Worm (Caenorhabditis elegans) whole organism, mixed stage, embryonic: ENCODE measurements around the gene R13A5.15.
A peak's percentile ranks its signal among the peaks of the same experiment; 100 is the strongest.

ENCODE experiments used
- M03D4.4 ChIP-seq: sonication (generic microtip); optimal IDR thresholded peaks from 2 replicates; lab custom pipeline; 2017; ENCODE audit warnings: mild to moderate bottlenecking, missing genetic modification characterization, missing compliant biosample characterization
- bed-3 ChIP-seq: fragments of 200-800 bp; sonication (Bioruptor generic); optimal IDR thresholded peaks from 3 replicates; lab custom pipeline; 2018; ENCODE audit warnings: mild to moderate bottlenecking, missing genetic modification characterization, moderate library complexity, missing compliant biosample characterization
- blmp-1 ChIP-seq: fragments of 150-350 bp; optimal IDR thresholded peaks from 2 replicates; lab custom pipeline; 2014; ENCODE audit warnings: missing biosample characterization, missing genetic modification characterization
- ceh-39 ChIP-seq: fragments of 150-350 bp; optimal IDR thresholded peaks from 2 replicates; lab custom pipeline; 2014; ENCODE audit warnings: missing biosample characterization, missing genetic modification characterization
- ceh-43 ChIP-seq: fragments of 200-800 bp; sonication (Bioruptor generic); optimal IDR thresholded peaks from 2 replicates; lab custom pipeline; 2018; ENCODE audit warnings: mild to moderate bottlenecking, missing genetic modification characterization, moderate library complexity, missing compliant biosample characterization
- ceh-83 ChIP-seq: fragments of 200-800 bp; sonication (Bioruptor generic); optimal IDR thresholded peaks from 2 replicates; lab custom pipeline; 2018; ENCODE audit warnings: mild to moderate bottlenecking, missing genetic modification characterization, missing compliant biosample characterization
- ces-1 ChIP-seq: fragments of 150-350 bp; optimal IDR thresholded peaks from 2 replicates; lab custom pipeline; 2014; ENCODE audit warnings: missing biosample characterization, missing genetic modification reagents, missing genetic modification characterization
- cnd-1 ChIP-seq: fragments of 200-800 bp; sonication (Bioruptor generic); optimal IDR thresholded peaks from 2 replicates; lab custom pipeline; 2018; ENCODE audit warnings: mild to moderate bottlenecking, missing genetic modification characterization, missing compliant biosample characterization
- drap-1 ChIP-seq: fragments of 200-800 bp; sonication (Bioruptor generic); optimal IDR thresholded peaks from 3 replicates; lab custom pipeline; 2018; ENCODE audit warnings: mild to moderate bottlenecking, missing genetic modification characterization, missing compliant biosample characterization
- elt-1 ChIP-seq: sonication (generic microtip); optimal IDR thresholded peaks from 2 replicates; lab custom pipeline; 2017; ENCODE audit warnings: missing genetic modification characterization, mild to moderate bottlenecking, missing compliant biosample characterization, antibody characterized with exemption, moderate library complexity, borderline replicate concordance; ENCODE audit not compliant: insufficient read depth
- elt-3 ChIP-seq: fragments of 150-350 bp; optimal IDR thresholded peaks from 2 replicates; lab custom pipeline; 2014; ENCODE audit warnings: missing biosample characterization, missing genetic modification characterization
- flh-1 ChIP-seq: fragments of 200-800 bp; sonication (Bioruptor generic); optimal IDR thresholded peaks from 2 replicates; lab custom pipeline; 2018; ENCODE audit warnings: mild to moderate bottlenecking, missing genetic modification characterization, moderate library complexity, missing compliant biosample characterization
- ham-2 ChIP-seq: fragments of 200-800 bp; sonication (Bioruptor generic); optimal IDR thresholded peaks from 2 replicates; lab custom pipeline; 2018; ENCODE audit warnings: mild to moderate bottlenecking, missing genetic modification characterization, missing compliant biosample characterization
- hlh-1 ChIP-seq: fragments of 150-350 bp; optimal IDR thresholded peaks from 2 replicates; lab custom pipeline; 2014; ENCODE audit warnings: missing biosample characterization, missing genetic modification reagents, missing genetic modification characterization
- lin-13 ChIP-seq: fragments of 150-350 bp; optimal IDR thresholded peaks from 2 replicates; lab custom pipeline; 2014; ENCODE audit warnings: missing biosample characterization, missing genetic modification characterization
- lin-32 ChIP-seq: fragments of 200-800 bp; sonication (Bioruptor generic); optimal IDR thresholded peaks from 2 replicates; lab custom pipeline; 2018; ENCODE audit warnings: mild to moderate bottlenecking, missing genetic modification characterization, missing compliant biosample characterization
- lsy-2 ChIP-seq: fragments of 150-350 bp; optimal IDR thresholded peaks from 2 replicates; lab custom pipeline; 2014; ENCODE audit warnings: missing biosample characterization, missing genetic modification characterization
- mab-5 ChIP-seq: fragments of 150-350 bp; optimal IDR thresholded peaks from 2 replicates; lab custom pipeline; 2014; ENCODE audit warnings: missing biosample characterization, missing genetic modification characterization
- mep-1 ChIP-seq: fragments of 150-350 bp; optimal IDR thresholded peaks from 2 replicates; lab custom pipeline; 2017; ENCODE audit warnings: missing biosample characterization, missing genetic modification reagents, missing genetic modification characterization, inconsistent platforms
- mls-2 ChIP-seq: sonication (generic microtip); optimal IDR thresholded peaks from 2 replicates; lab custom pipeline; 2016; ENCODE audit warnings: mild to moderate bottlenecking, missing genetic modification characterization, moderate library complexity, missing compliant biosample characterization
- nhr-12 ChIP-seq: fragments of 150-350 bp; optimal IDR thresholded peaks from 2 replicates; lab custom pipeline; 2014; ENCODE audit warnings: missing biosample characterization, missing genetic modification characterization
- nhr-2 ChIP-seq: fragments of 150-350 bp; optimal IDR thresholded peaks from 2 replicates; lab custom pipeline; 2014; ENCODE audit warnings: missing biosample characterization, missing genetic modification characterization
- nhr-237 ChIP-seq: fragments of 150-350 bp; optimal IDR thresholded peaks from 2 replicates; lab custom pipeline; 2014; ENCODE audit warnings: missing biosample characterization, missing genetic modification characterization
- nhr-28 ChIP-seq: fragments of 150-350 bp; optimal IDR thresholded peaks from 2 replicates; lab custom pipeline; 2014; ENCODE audit warnings: missing biosample characterization, missing genetic modification characterization
- nhr-76 ChIP-seq: sonication (generic microtip); optimal IDR thresholded peaks from 2 replicates; lab custom pipeline; 2017; ENCODE audit warnings: missing biosample characterization, missing genetic modification characterization
- pha-4 ChIP-seq: fragments of 150-350 bp; optimal IDR thresholded peaks from 2 replicates; lab custom pipeline; 2018; ENCODE audit warnings: missing biosample characterization, missing genetic modification reagents, missing genetic modification characterization
- sem-2 ChIP-seq: fragments of 200-800 bp; sonication (Bioruptor generic); optimal IDR thresholded peaks from 2 replicates; lab custom pipeline; 2018; ENCODE audit warnings: mild to moderate bottlenecking, missing genetic modification characterization, missing compliant biosample characterization
- snpc-4 ChIP-seq: fragments of 150-350 bp; optimal IDR thresholded peaks from 2 replicates; lab custom pipeline; 2014; ENCODE audit warnings: missing biosample characterization, missing genetic modification characterization
- sptf-1 ChIP-seq: sonication (generic microtip); optimal IDR thresholded peaks from 2 replicates; lab custom pipeline; 2017; ENCODE audit warnings: mild to moderate bottlenecking, missing genetic modification characterization, moderate library complexity, missing compliant biosample characterization
- tbx-8 ChIP-seq: fragments of 200-800 bp; sonication (Bioruptor generic); optimal IDR thresholded peaks from 2 replicates; lab custom pipeline; 2018; ENCODE audit warnings: mild to moderate bottlenecking, missing genetic modification characterization, moderate library complexity, missing compliant biosample characterization
- unc-120 ChIP-seq: sonication (generic microtip); optimal IDR thresholded peaks from 2 replicates; lab custom pipeline; 2017; ENCODE audit warnings: missing genetic modification characterization, missing compliant biosample characterization; ENCODE audit not compliant: poor library complexity, severe bottlenecking
- unc-39 ChIP-seq: fragments of 150-350 bp; optimal IDR thresholded peaks from 2 replicates; lab custom pipeline; 2014; ENCODE audit warnings: missing biosample characterization, missing genetic modification characterization
- unc-62 ChIP-seq: fragments of 150-350 bp; optimal IDR thresholded peaks from 2 replicates; lab custom pipeline; 2014; ENCODE audit warnings: missing biosample characterization, missing genetic modification reagents, missing genetic modification characterization
- zip-8 ChIP-seq: fragments of 150-350 bp; optimal IDR thresholded peaks from 2 replicates; lab custom pipeline; 2014; ENCODE audit warnings: missing biosample characterization, missing genetic modification characterization
- ztf-11 ChIP-seq: fragments of 150-350 bp; optimal IDR thresholded peaks from 2 replicates; lab custom pipeline; 2014; ENCODE audit warnings: missing biosample characterization, missing genetic modification characterization

Gene R13A5.15

DNA sequence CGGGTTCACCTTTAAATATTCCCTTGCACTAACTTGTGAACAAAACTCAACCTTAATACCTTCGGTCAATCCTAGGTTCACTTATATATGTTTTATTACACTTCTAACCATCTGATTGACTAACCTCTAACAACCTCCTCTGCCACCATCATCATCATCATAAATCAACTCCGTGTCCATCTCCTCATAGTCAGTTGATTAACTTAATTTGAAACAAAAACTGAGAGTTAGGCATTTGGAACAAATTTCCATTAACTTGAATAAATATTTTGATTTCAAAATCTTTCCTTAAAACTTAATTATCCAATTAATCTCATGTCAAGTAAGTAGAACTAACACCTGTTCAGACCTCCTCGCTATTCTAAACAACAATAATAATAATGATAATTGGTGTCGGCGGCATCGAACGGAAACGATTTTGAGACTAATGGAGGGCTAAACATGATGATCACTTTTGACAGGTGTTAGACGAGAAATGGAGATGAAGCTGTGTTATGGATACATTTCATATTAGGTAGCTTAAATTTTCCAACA lies 34.4 kb downstream of the R13A5.15 start:
- no peak for TF ChIP-seq ceh-83 (GFP tag; lab: Kevin White, UChicago)
- no peak for TF ChIP-seq nhr-237 (tag; lab: Kevin White, UChicago)
- no peak for TF ChIP-seq snpc-4 (tag; lab: Kevin White, UChicago)
- no peak for TF ChIP-seq nhr-76
- peak; percentile 19 for TF ChIP-seq nhr-2 (tag; lab: Kevin White, UChicago)
- peak; percentile 66 for TF ChIP-seq unc-62 (GFP tag; lab: Kevin White, UChicago)
- TF ChIP-seq lsy-2 (tag; lab: Kevin White, UChicago) = no peak

DNA sequence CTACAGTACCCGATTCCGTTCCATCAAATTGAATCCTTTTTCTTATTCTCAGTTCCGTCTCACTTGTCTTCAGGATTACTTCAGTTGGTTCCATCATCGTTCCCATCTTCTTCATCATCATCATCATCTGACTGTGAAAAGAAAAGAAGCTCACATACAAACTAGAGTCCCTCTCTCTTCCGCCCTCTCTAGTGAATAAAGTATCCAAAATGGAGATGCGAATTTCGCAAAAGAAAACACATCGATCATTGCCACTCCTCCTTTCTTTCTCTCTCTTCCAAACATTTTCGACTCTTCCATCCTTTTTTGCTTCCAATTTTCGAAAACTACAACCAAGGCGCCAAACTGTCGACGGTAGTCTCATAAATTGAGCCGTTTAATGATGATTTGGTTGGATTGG lies 35.3 kb downstream of the R13A5.15 start:
- TF ChIP-seq ceh-43 = no peak
- TF ChIP-seq unc-120 (tag; lab: Kevin White, UChicago) = no peak
- no peak for TF ChIP-seq drap-1 (GFP tag; lab: Kevin White, UChicago)
- TF ChIP-seq nhr-28 = no peak
- TF ChIP-seq flh-1 (GFP tag; lab: Kevin White, UChicago) = no peak
- no peak for TF ChIP-seq tbx-8 (GFP tag; lab: Kevin White, UChicago)
- no peak for TF ChIP-seq ceh-83 (GFP tag; lab: Kevin White, UChicago)
- no peak for TF ChIP-seq M03D4.4
- no peak for TF ChIP-seq nhr-2 (tag; lab: Kevin White, UChicago)
- no peak for TF ChIP-seq nhr-76

DNA sequence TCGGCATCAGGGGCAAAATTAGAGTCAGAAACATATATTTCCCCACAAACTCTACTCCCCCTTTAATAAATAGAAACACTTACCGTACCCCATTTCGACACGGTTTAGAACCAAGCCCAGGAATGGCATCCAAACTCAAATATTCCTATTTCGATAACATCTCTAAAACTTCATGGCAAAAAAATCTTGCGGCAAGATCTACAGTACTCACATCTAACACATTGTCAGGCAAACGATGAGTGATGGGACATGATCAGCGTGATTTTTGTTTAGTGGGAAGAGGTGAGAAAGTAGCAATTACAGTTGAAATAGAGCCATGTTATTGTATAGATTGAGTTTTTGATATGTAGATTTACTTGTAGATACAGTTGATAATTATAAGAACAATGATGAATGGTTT lies 37.1 kb downstream of the R13A5.15 start:
- no peak for TF ChIP-seq lsy-2 (tag; lab: Kevin White, UChicago)
- peak; percentile 28 for TF ChIP-seq unc-62 (GFP tag; lab: Kevin White, UChicago)

DNA sequence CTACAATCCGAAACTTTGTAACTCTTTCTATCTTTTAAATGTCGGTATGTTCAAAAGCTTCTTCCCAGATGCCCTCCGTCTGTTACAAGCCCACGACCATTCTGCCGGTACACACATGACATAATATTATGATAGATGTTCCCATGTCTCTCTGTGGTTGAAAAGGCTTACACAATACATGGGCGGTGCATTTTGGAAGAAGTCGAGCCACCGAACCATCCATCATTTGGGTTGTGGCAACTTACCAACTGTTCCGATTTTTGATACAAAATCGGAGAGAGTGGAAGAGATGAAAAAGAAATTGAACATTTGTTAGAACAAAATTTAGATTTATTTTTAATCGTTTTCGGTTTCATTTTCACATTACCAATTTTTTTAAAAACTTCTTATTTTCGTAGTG lies 39.2 kb downstream of the R13A5.15 start:
- TF ChIP-seq mls-2 (tag; lab: Kevin White, UChicago) (no peak), tbx-8 (GFP tag; lab: Kevin White, UChicago) (no peak), elt-1 (tag; lab: Kevin White, UChicago) (no peak), nhr-28 (no peak), mep-1 (tag; lab: Kevin White, UChicago) (no peak), pha-4 (no peak), mab-5 (tag; lab: Kevin White, UChicago) (no peak), sem-2 (GFP tag; lab: Kevin White, UChicago) (no peak), lin-32 (GFP tag; lab: Kevin White, UChicago) (no peak), bed-3 (no peak), sptf-1 (no peak), cnd-1 (tag; lab: Kevin White, UChicago) (peak; percentile 14), drap-1 (GFP tag; lab: Kevin White, UChicago) (no peak), ceh-39 (no peak), nhr-2 (tag; lab: Kevin White, UChicago) (no peak), ztf-11 (no peak), nhr-76 (no peak), ham-2 (GFP tag; lab: Kevin White, UChicago) (no peak), nhr-237 (tag; lab: Kevin White, UChicago) (no peak), hlh-1 (tag; lab: Kevin White, UChicago) (peak; percentile 78), elt-3 (tag; lab: Kevin White, UChicago) (no peak), M03D4.4 (no peak), unc-62 (GFP tag; lab: Kevin White, UChicago) (peak; percentile 96), zip-8 (tag; lab: Kevin White, UChicago) (no peak), unc-120 (tag; lab: Kevin White, UChicago) (peak; percentile 50), nhr-12 (no peak), unc-39 (tag; lab: Kevin White, UChicago) (no peak), lin-13 (tag; lab: Kevin White, UChicago) (no peak), ceh-83 (GFP tag; lab: Kevin White, UChicago) (no peak), blmp-1 (tag; lab: Kevin White, UChicago) (no peak), ceh-43 (no peak), flh-1 (GFP tag; lab: Kevin White, UChicago) (no peak), ces-1 (GFP tag; lab: Kevin White, UChicago) (no peak), lsy-2 (tag; lab: Kevin White, UChicago) (no peak)
